Worm (Caenorhabditis elegans) whole organism, L4 larva: Measurements from ENCODE around the gene K02E11.6.
A peak's percentile ranks its signal among the peaks of the same experiment; 100 is the strongest.

Source experiments
- D1046.2 ChIP-seq: fragments of 200-800 bp; sonication (Bioruptor generic); IDR thresholded peaks from 2 replicates; pipeline ENCODE4 v1.3.6; 2022; ENCODE audit warnings: missing genetic modification characterization, missing compliant biosample characterization
- F10B5.3 ChIP-seq: sonication (generic microtip); optimal IDR thresholded peaks from 2 replicates; lab custom pipeline; 2016; ENCODE audit warnings: mild to moderate bottlenecking, missing genetic modification characterization, missing compliant biosample characterization
- F44E2.7 ChIP-seq: fragments of 200-800 bp; sonication (Bioruptor generic); IDR thresholded peaks from 2 replicates; pipeline ENCODE4 v2.1.2; 2022; ENCODE audit warnings: missing genetic modification characterization, missing compliant biosample characterization
- F49E8.2 ChIP-seq: sonication (generic microtip); optimal IDR thresholded peaks from 2 replicates; lab custom pipeline; 2016; ENCODE audit warnings: missing compliant biosample characterization, mild to moderate bottlenecking, missing genetic modification characterization, borderline replicate concordance
- Y105C5A.15 ChIP-seq: fragments of 200-800 bp; sonication (Bioruptor generic); IDR thresholded peaks from 2 replicates; pipeline ENCODE4 v1.3.6; 2022; ENCODE audit warnings: missing genetic modification characterization, missing compliant biosample characterization
- aha-1 ChIP-seq: fragments of 150-350 bp; peaks from one replicate; lab custom pipeline; 2014; ENCODE audit warnings: missing biosample characterization, missing genetic modification characterization
- ama-1 ChIP-seq: fragments of 150-350 bp; optimal IDR thresholded peaks from 2 replicates; lab custom pipeline; 2014; ENCODE audit warnings: inconsistent platforms, mixed read lengths
- attf-4 ChIP-seq: sonication (generic microtip); optimal IDR thresholded peaks from 3 replicates; lab custom pipeline; 2017; ENCODE audit warnings: missing biosample characterization, missing genetic modification characterization
- ceh-28 ChIP-seq: fragments of 150-350 bp; optimal IDR thresholded peaks from 2 replicates; lab custom pipeline; 2014; ENCODE audit warnings: missing biosample characterization, missing genetic modification reagents, missing genetic modification characterization
- ceh-32 ChIP-seq: sonication (generic microtip); optimal IDR thresholded peaks from 2 replicates; lab custom pipeline; 2016; ENCODE audit warnings: mild to moderate bottlenecking, missing genetic modification characterization, missing compliant biosample characterization; ENCODE audit not compliant: poor library complexity
- ceh-62 ChIP-seq: sonication (generic microtip); optimal IDR thresholded peaks from 2 replicates; lab custom pipeline; 2017; ENCODE audit warnings: missing biosample characterization, missing genetic modification characterization
- ces-1 ChIP-seq: fragments of 150-350 bp; sonication (generic microtip); optimal IDR thresholded peaks from 4 replicates; lab custom pipeline; 2014; ENCODE audit warnings: missing biosample characterization, missing genetic modification reagents, missing genetic modification characterization
- cey-2 ChIP-seq: sonication (generic microtip); optimal IDR thresholded peaks from 3 replicates; lab custom pipeline; 2017; ENCODE audit warnings: missing genetic modification characterization, mild to moderate bottlenecking, missing compliant biosample characterization, antibody characterized with exemption, borderline replicate concordance; ENCODE audit not compliant: insufficient read depth
- daf-16 ChIP-seq, 3 experiments: sonication (generic microtip); optimal IDR thresholded peaks; 2 replicates each; lab custom pipeline; 2016 to 2017; ENCODE audit warnings: missing genetic modification characterization in 3 of 3, missing genetic modification reagents in 3 of 3, mild to moderate bottlenecking in 2 of 3, missing compliant biosample characterization in 2 of 3, missing biosample characterization in 1 of 3, moderate library complexity in 1 of 3
- daf-19 ChIP-seq: fragments of 200-800 bp; sonication (Bioruptor generic); conservative IDR thresholded peaks from 2 replicates; pipeline ENCODE4 v1.3.6; 2022; ENCODE audit warnings: missing genetic modification characterization, missing compliant biosample characterization
- daf-8 ChIP-seq: fragments of 200-800 bp; sonication (Bioruptor generic); IDR thresholded peaks from 2 replicates; pipeline ENCODE4 v1.3.6; 2022; ENCODE audit warnings: missing genetic modification characterization, missing compliant biosample characterization
- duxl-1 ChIP-seq: sonication (generic microtip); optimal IDR thresholded peaks from 2 replicates; lab custom pipeline; 2016; ENCODE audit warnings: mild to moderate bottlenecking, missing genetic modification characterization, moderate library complexity, missing compliant biosample characterization; ENCODE audit not compliant: poor library complexity
- dve-1 ChIP-seq: sonication (generic microtip); optimal IDR thresholded peaks from 2 replicates; lab custom pipeline; 2017; ENCODE audit warnings: antibody characterized with exemption, mild to moderate bottlenecking, missing genetic modification characterization, missing compliant biosample characterization; ENCODE audit not compliant: insufficient read depth
- egl-27 ChIP-seq: sonication (generic microtip); optimal IDR thresholded peaks from 3 replicates; lab custom pipeline; 2017; ENCODE audit warnings: missing biosample characterization, missing genetic modification reagents, missing genetic modification characterization
- fkh-10 ChIP-seq: fragments of 150-350 bp; optimal IDR thresholded peaks from 2 replicates; lab custom pipeline; 2014; ENCODE audit warnings: missing biosample characterization, missing genetic modification reagents, missing genetic modification characterization
- gei-8 ChIP-seq: fragments of 200-800 bp; sonication (Bioruptor generic); optimal IDR thresholded peaks from 2 replicates; lab custom pipeline; 2018; ENCODE audit warnings: mild to moderate bottlenecking, missing genetic modification characterization, missing compliant biosample characterization
- hlh-30 ChIP-seq: sonication (generic microtip); optimal IDR thresholded peaks from 2 replicates; lab custom pipeline; 2017; ENCODE audit warnings: antibody characterized with exemption, mild to moderate bottlenecking, missing genetic modification characterization, missing compliant biosample characterization; ENCODE audit not compliant: insufficient read depth
- hmg-1.1 ChIP-seq: fragments of 200-800 bp; sonication (Bioruptor generic); IDR thresholded peaks from 2 replicates; pipeline ENCODE4 v1.3.6; 2022; ENCODE audit warnings: missing genetic modification reagents, missing genetic modification characterization, missing compliant biosample characterization
- jun-1 ChIP-seq: fragments of 150-350 bp; optimal IDR thresholded peaks from 2 replicates; lab custom pipeline; 2014; ENCODE audit warnings: missing biosample characterization, missing genetic modification reagents, missing genetic modification characterization
- lin-38 ChIP-seq: fragments of 200-800 bp; sonication (Bioruptor generic); IDR thresholded peaks from 2 replicates; pipeline ENCODE4 v1.3.6; 2022; ENCODE audit warnings: missing genetic modification reagents, missing genetic modification characterization, missing compliant biosample characterization
- mes-2 ChIP-seq: sonication (generic microtip); optimal IDR thresholded peaks from 2 replicates; lab custom pipeline; 2016; ENCODE audit warnings: missing genotype, mild to moderate bottlenecking, missing genetic modification characterization, missing compliant biosample characterization; ENCODE audit not compliant: poor library complexity, severe bottlenecking
- nhr-25 ChIP-seq: sonication (generic microtip); optimal IDR thresholded peaks from 2 replicates; lab custom pipeline; 2017; ENCODE audit warnings: missing genetic modification characterization, mild to moderate bottlenecking, missing compliant biosample characterization, antibody characterized with exemption, moderate library complexity, borderline replicate concordance; ENCODE audit not compliant: insufficient read depth
- nhr-48 ChIP-seq: sonication (generic microtip); optimal IDR thresholded peaks from 2 replicates; lab custom pipeline; 2016; ENCODE audit warnings: mild to moderate bottlenecking, missing genetic modification characterization, missing compliant biosample characterization
- php-3 ChIP-seq: fragments of 200-800 bp; sonication (Bioruptor generic); IDR thresholded peaks from 2 replicates; pipeline ENCODE4 v1.3.6; 2022; ENCODE audit warnings: missing genetic modification reagents, missing genetic modification characterization, missing compliant biosample characterization
- rbr-2 ChIP-seq: sonication (generic microtip); optimal IDR thresholded peaks from 2 replicates; lab custom pipeline; 2016; ENCODE audit warnings: missing genotype, missing genetic modification characterization, missing compliant biosample characterization
- snpc-4 ChIP-seq: fragments of 150-350 bp; optimal IDR thresholded peaks from 2 replicates; lab custom pipeline; 2014; ENCODE audit warnings: missing biosample characterization, missing genetic modification characterization
- zfp-2 ChIP-seq: sonication (generic microtip); optimal IDR thresholded peaks from 2 replicates; lab custom pipeline; 2016; ENCODE audit warnings: mild to moderate bottlenecking, missing genetic modification characterization, missing compliant biosample characterization
- ztf-11 ChIP-seq: fragments of 150-350 bp; optimal IDR thresholded peaks from 2 replicates; lab custom pipeline; 2014; ENCODE audit warnings: missing biosample characterization, missing genetic modification characterization

K02E11.6 gene

ce11 chrV:14289363-14289762, 40.8 kb downstream of the K02E11.6 start, which contains the start of gene F14D7.1:
Gene F14D7.1 (minus strand): TSS chrV:14289463.
- TF ChIP-seq attf-4 (no peak), egl-27 (no peak), cey-2 (tag; lab: Kevin White, UChicago) (no peak), daf-19 (GFP tag; lab: Robert Waterston, UW) (no peak), hmg-1.1 (no peak), rbr-2 (no peak), daf-8 (no peak), ceh-32 (no peak), gei-8 (GFP tag; lab: Kevin White, UChicago) (no peak), hlh-30 (no peak), lin-38 (GFP tag; lab: Robert Waterston, UW) (no peak), D1046.2 (GFP tag; lab: Robert Waterston, UW) (no peak), F49E8.2 (tag; lab: Kevin White, UChicago) (no peak), snpc-4 (tag; lab: Kevin White, UChicago) (no peak), php-3 (GFP tag; lab: Robert Waterston, UW) (no peak), ceh-62 (tag; lab: Kevin White, UChicago) (no peak), duxl-1 (tag; lab: Kevin White, UChicago) (no peak)

DNA sequence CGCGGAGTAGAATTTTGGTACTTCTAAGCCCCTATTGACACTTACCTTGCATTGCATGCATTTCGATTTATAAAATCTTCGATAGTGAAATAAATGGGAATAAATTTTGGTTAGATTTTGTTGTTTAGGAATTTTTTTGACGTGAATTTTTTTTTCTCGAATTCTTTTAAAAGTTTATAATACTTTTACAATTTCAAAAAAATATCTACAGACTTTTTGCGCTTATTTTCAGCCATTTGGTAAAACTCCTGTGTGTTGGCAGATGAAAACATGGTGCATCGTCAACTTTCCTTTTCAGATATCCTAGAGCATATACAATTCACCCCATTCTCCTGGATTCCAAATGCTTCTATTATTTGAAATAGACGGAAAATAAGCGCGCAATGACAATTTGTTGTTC, 42.0 kb downstream of the K02E11.6 start, which contains the start of gene F14D7.18:
Gene F14D7.18 (minus strand): TSS at position 101 of the 400 bp plus-strand sequence.
- TF ChIP-seq D1046.2 (GFP tag; lab: Robert Waterston, UW) (no peak), cey-2 (tag; lab: Kevin White, UChicago) (no peak), mes-2 (no peak), ama-1 (lab: Kevin White, UChicago) (no peak), daf-16 (GFP tag; optimal IDR thresholded peaks at IDR 0.05; lab: Kevin White, UChicago) (no peak), daf-16 (tag; optimal IDR thresholded peaks at IDR 0.05; lab: Kevin White, UChicago) (no peak), jun-1 (no peak), gei-8 (GFP tag; lab: Kevin White, UChicago) (no peak)

DNA sequence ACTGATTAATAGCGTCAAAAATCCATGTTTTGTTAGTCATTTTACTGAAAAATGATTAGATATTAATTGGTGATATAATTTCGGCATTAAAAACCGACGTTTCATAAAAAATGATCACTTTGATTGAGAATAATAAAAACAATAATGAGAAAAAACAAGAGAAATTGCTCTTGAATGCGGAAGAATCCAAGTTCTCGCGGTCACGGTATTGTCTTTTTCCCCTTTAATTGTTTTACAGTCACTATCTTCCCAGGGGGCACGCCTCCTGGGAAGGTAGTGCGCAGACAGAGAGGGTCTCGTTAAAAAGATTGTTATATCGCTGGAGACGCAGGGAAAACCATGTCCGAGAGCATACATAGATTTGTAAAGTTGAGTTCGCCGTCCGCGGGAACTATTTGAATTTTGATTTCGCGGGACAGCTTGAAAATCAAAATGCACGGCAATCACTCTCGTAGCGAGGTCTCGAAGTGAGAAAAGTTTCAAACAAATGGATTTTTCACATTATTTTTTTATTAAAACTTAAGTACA, 45.1 kb downstream of the K02E11.6 start, which contains the start of gene F14D7.2:
Gene F14D7.2 (minus strand): TSS at position 51 of the 528 bp plus-strand sequence.
- TF ChIP-seq zfp-2 (tag; lab: Kevin White, UChicago), result no peak
- no peak for TF ChIP-seq dve-1 (tag; lab: Kevin White, UChicago)
- peak; percentile 4 for TF ChIP-seq aha-1 (tag; lab: Kevin White, UChicago)
- no peak for TF ChIP-seq ceh-28 (tag; lab: Kevin White, UChicago)

DNA sequence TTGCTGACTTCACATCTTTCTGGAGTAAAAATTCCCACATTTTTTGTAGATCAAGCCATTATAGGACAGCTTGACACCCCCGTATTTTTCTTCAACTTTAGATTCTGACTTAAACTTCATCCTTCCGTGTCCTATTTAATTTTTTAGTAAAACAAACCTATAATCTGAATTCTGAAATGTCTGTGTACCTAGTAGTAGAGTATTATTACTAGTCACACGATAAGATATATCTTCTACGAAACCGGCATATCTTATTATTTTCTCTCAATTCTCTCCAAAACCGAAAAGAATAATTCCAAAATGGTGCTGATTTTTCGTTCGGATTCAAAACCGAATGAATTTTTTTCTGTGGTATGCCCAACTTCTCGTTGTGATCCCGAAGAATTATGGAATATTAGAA, 45.8 kb downstream of the K02E11.6 start, which contains the start of gene F14D7.9:
Gene F14D7.9 (plus strand): TSS at position 301 of the 400 bp plus-strand sequence.
- TF ChIP-seq Y105C5A.15, result no peak
- TF ChIP-seq ces-1 (GFP tag; lab: Kevin White, UChicago), result no peak
- no peak for TF ChIP-seq F10B5.3 (tag; lab: Kevin White, UChicago)
- TF ChIP-seq nhr-48 (tag; lab: Kevin White, UChicago), result no peak
- no peak for TF ChIP-seq fkh-10 (GFP tag; lab: Kevin White, UChicago)
- TF ChIP-seq nhr-25 (tag; lab: Kevin White, UChicago), result no peak
- TF ChIP-seq, all 104 proteins: peak for 0

ce11 chrV:14296499-14296898, 47.9 kb downstream of the K02E11.6 start, which contains the start of gene F14D7.3:
Gene F14D7.3 (plus strand): TSS chrV:14296799.
- TF ChIP-seq jun-1, result no peak
- TF ChIP-seq F44E2.7 (GFP tag; lab: Robert Waterston, UW), result no peak
- no peak for TF ChIP-seq ztf-11
